Fruit fly (Drosophila melanogaster): ENCODE measurements around the gene CG32647.

DNA sequence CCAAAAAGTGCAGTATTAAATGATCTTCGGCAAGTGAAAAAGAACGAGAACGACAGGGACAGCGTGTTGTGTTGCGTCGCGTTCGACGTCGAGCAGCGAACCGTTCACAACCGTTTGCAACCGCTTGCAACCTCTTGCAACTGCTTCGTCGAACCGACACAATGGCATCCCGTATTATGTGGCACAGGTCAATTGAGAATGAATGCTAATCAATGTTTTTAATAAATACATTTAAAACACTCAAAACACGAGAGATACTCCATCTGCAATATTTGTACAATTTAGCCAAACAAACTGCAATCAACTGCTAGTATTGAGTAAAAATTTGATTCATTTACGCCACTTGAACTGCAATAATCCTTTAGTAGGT, 42.1 kb downstream of the CG32647 start:
- TF ChIP-seq Mio (GFP tag; optimal IDR thresholded peaks at IDR 0.05) (no peak), dl (GFP tag; optimal IDR thresholded peaks at IDR 0.05; ENCODE audit: insufficient read depth in 1 of 2, partially characterized antibody in 2 of 2) (no peak), h (GFP tag; optimal IDR thresholded peaks at IDR 0.05) (no peak), Vsx2 (GFP tag; optimal IDR thresholded peaks at IDR 0.05; ENCODE audit: partially characterized antibody) (no peak), psq (GFP tag; optimal IDR thresholded peaks at IDR 0.05) (no peak), usp (GFP tag; optimal IDR thresholded peaks at IDR 0.05) (no peak), foxo (GFP tag; optimal IDR thresholded peaks at IDR 0.05) (no peak), Hr78 (GFP tag; optimal IDR thresholded peaks at IDR 0.05) (no peak), Hr83 (GFP tag; optimal IDR thresholded peaks at IDR 0.05; ENCODE audit: poor library complexity, severe bottlenecking) (no peak)
